Worm (Caenorhabditis elegans): ENCODE results near the gene pgp-5.
A peak's percentile ranks its signal among the peaks of the same experiment; 100 is the strongest.

Gene pgp-5

ce11 chrX:10859211-10859610 is at the start of gene pgp-5:
pgp-5 (minus strand) TSS chrX:10859297.
- TF ChIP-seq zip-2 (tag; optimal IDR thresholded peaks at IDR 0.05) (peak; percentile 81), attf-4 (tag; optimal IDR thresholded peaks at IDR 0.05) (no peak), unc-62 (GFP tag; optimal IDR thresholded peaks at IDR 0.05 in 1 of 2) (peak in 1 of 2 experiments; percentile 95), unc-62 (tag; optimal IDR thresholded peaks at IDR 0.05) (no peak), nhr-237 (tag; optimal IDR thresholded peaks at IDR 0.05) (no peak), dmd-9 (GFP tag; IDR thresholded peaks at IDR 0.05) (no peak), lin-29 (GFP tag; IDR thresholded peaks at IDR 0.05) (no peak), zip-11 (GFP tag; IDR thresholded peaks at IDR 0.05) (no peak), daf-16 (GFP tag; optimal IDR thresholded peaks at IDR 0.05) (no peak), daf-16 (tag; optimal IDR thresholded peaks at IDR 0.05) (no peak), fos-1 (tag; optimal IDR thresholded peaks at IDR 0.05) (no peak), lin-15B (tag; optimal IDR thresholded peaks at IDR 0.05) (no peak), ceh-32 (tag; optimal IDR thresholded peaks at IDR 0.05; ENCODE audit: poor library complexity) (no peak)

- TF ChIP-seq daf-16 (GFP tag; optimal IDR thresholded peaks at IDR 0.05): peak in 1 of 2 experiments; percentile 64
- TF ChIP-seq daf-16 (tag; optimal IDR thresholded peaks at IDR 0.05): no peak
- TF ChIP-seq aly-2 (tag; optimal IDR thresholded peaks at IDR 0.05): no peak
- no peak for TF ChIP-seq vab-7 (GFP tag; IDR thresholded peaks at IDR 0.05)
- no peak for TF ChIP-seq nhr-237 (tag; optimal IDR thresholded peaks at IDR 0.05)
- TF ChIP-seq tag-97 (GFP tag; IDR thresholded peaks at IDR 0.05): no peak
Observed at ce11 chrX:10907418-10907817, 48.3 kb upstream of the pgp-5 start.

- TF ChIP-seq hlh-30 (tag; optimal IDR thresholded peaks at IDR 0.05; ENCODE audit: insufficient read depth) (peak; percentile 6), unc-62 (GFP tag; optimal IDR thresholded peaks at IDR 0.05 in 1 of 2) (peak in 1 of 2 experiments; percentile 45), unc-62 (tag; optimal IDR thresholded peaks at IDR 0.05) (no peak), ceh-20 (GFP tag; IDR thresholded peaks at IDR 0.05) (0 out of 2 replicates have a peak, but pooled peaks have one; percentile 27), zip-2 (tag; optimal IDR thresholded peaks at IDR 0.05) (no peak), dve-1 (tag; optimal IDR thresholded peaks at IDR 0.05; ENCODE audit: insufficient read depth) (peak; percentile 39), mxl-3 (GFP tag; optimal IDR thresholded peaks at IDR 0.05) (peak; percentile 33), mdl-1 (tag; optimal IDR thresholded peaks at IDR 0.05) (peak in 1 of 2 experiments; percentile 77), dmd-6 (GFP tag; IDR thresholded peaks at IDR 0.05) (peak; percentile 32; the same call in 1 of the 2 replicates), tag-97 (GFP tag; IDR thresholded peaks at IDR 0.05) (no peak), hlh-11 (tag; optimal IDR thresholded peaks at IDR 0.05) (peak; percentile 45), nhr-48 (tag; optimal IDR thresholded peaks at IDR 0.05) (peak; percentile 53)
Observed at ce11 chrX:10903416-10903815, 44.3 kb upstream of the pgp-5 start.

- no peak for TF ChIP-seq nhr-77 (tag; optimal IDR thresholded peaks at IDR 0.05)
- TF ChIP-seq daf-16 (GFP tag; optimal IDR thresholded peaks at IDR 0.05): no peak
- TF ChIP-seq daf-16 (tag; optimal IDR thresholded peaks at IDR 0.05): no peak
- no peak for TF ChIP-seq zip-2 (tag; optimal IDR thresholded peaks at IDR 0.05)
- no peak for TF ChIP-seq daf-8 (GFP tag; IDR thresholded peaks at IDR 0.05)
- no peak for TF ChIP-seq ceh-28 (tag; optimal IDR thresholded peaks at IDR 0.05)
- no peak for TF ChIP-seq mes-2 (tag; optimal IDR thresholded peaks at IDR 0.05; ENCODE audit: poor library complexity, severe bottlenecking)
- TF ChIP-seq nhr-111 (GFP tag; optimal IDR thresholded peaks at IDR 0.05): no peak
- TF ChIP-seq nhr-76 (tag; optimal IDR thresholded peaks at IDR 0.05): no peak
Observed at ce11 chrX:10902723-10903322, 43.7 kb upstream of the pgp-5 start, which contains the start of gene acbp-3. acbp-3 (plus strand) TSS chrX:10903272.

- no peak for TF ChIP-seq F10B5.3 (tag; optimal IDR thresholded peaks at IDR 0.05)
- peak; percentile 24 for TF ChIP-seq ztf-7 (tag; optimal IDR thresholded peaks at IDR 0.05)
- no peak for TF ChIP-seq aha-1 (tag)
- no peak for TF ChIP-seq ceh-62 (tag; optimal IDR thresholded peaks at IDR 0.05)
- TF ChIP-seq daf-16 (GFP tag; optimal IDR thresholded peaks at IDR 0.05): no peak
- peak; percentile 90 for TF ChIP-seq daf-16 (tag; optimal IDR thresholded peaks at IDR 0.05)
- TF ChIP-seq tra-1 (GFP tag; IDR thresholded peaks at IDR 0.05): 0 out of 2 replicates have a peak, but pooled peaks have one; percentile 23
- TF ChIP-seq ctbp-1 (GFP tag; IDR thresholded peaks at IDR 0.05): no peak
- TF ChIP-seq hlh-30 (tag; optimal IDR thresholded peaks at IDR 0.05; ENCODE audit: insufficient read depth): peak; percentile 66
- TF ChIP-seq php-3 (GFP tag; IDR thresholded peaks at IDR 0.05): peak; percentile 61; the same call in 1 of the 2 replicates
- TF ChIP-seq dmd-6 (GFP tag; IDR thresholded peaks at IDR 0.05): peak; percentile 79
- TF ChIP-seq aly-2 (tag; optimal IDR thresholded peaks at IDR 0.05): no peak
- peak; percentile 79 for TF ChIP-seq pqm-1 (tag; optimal IDR thresholded peaks at IDR 0.05)
- TF ChIP-seq mxl-3 (GFP tag; optimal IDR thresholded peaks at IDR 0.05): peak; percentile 67
- peak; percentile 78 for TF ChIP-seq nhr-28 (tag; optimal IDR thresholded peaks at IDR 0.05)
- no peak for TF ChIP-seq lin-29 (GFP tag; IDR thresholded peaks at IDR 0.05)
- TF ChIP-seq nhr-48 (tag; optimal IDR thresholded peaks at IDR 0.05): peak; percentile 43
- peak in 1 of 2 experiments; percentile 73 for TF ChIP-seq mdl-1 (tag; optimal IDR thresholded peaks at IDR 0.05)
- peak; percentile 74 for TF ChIP-seq lin-1 (GFP tag; IDR thresholded peaks at IDR 0.05)
- no peak for TF ChIP-seq ces-1 (GFP tag; optimal IDR thresholded peaks at IDR 0.05)
- TF ChIP-seq dve-1 (tag; optimal IDR thresholded peaks at IDR 0.05; ENCODE audit: insufficient read depth): peak; percentile 86
- TF ChIP-seq nhr-102 (tag; optimal IDR thresholded peaks at IDR 0.05): peak; percentile 5
Observed at ce11 chrX:10901766-10902165, 42.7 kb upstream of the pgp-5 start.

Measured in whole organism, L4 larva.